Comparison of ENCODE assay signal across 1 fruit fly cellular context in genomic region chr3L:16930522-16930921, dm6.
TF ChIP-seq lines count a peak whose summit lies in the region.

No protein-coding gene starts in this region.

TF ChIP-seq in whole organism, embryonic, 481 proteins besides CTCF, POLR2A, EP300 and RAD21 (continued from another document):
- TF ChIP-seq fu2 (GFP tag; optimal IDR thresholded peaks at IDR 0.05; lab: Kevin White, UChicago) (no peak), CG31365 (tag; optimal IDR thresholded peaks at IDR 0.05; lab: Kevin White, UChicago) (no peak), cwo (GFP tag; optimal IDR thresholded peaks at IDR 0.05; lab: Kevin White, UChicago) (no peak), CG42726 (GFP tag; IDR thresholded peaks at IDR 0.05; lab: Robert Waterston, UW; ENCODE audit: partially characterized antibody) (0 out of 2 replicates have a peak, but pooled peaks have one; percentile 20), NFAT (GFP tag; IDR thresholded peaks at IDR 0.05; lab: Robert Waterston, UW) (peak; percentile 35; the same call in 1 of the 2 replicates), Rx (GFP tag; IDR thresholded peaks at IDR 0.05; lab: Robert Waterston, UW) (no peak), HmgD (GFP tag; optimal IDR thresholded peaks at IDR 0.05; lab: Kevin White, UChicago) (peak; percentile 22), CG4617 (GFP tag; optimal IDR thresholded peaks at IDR 0.05; lab: Kevin White, UChicago; ENCODE audit: borderline replicate concordance) (no peak), Hmr (GFP tag; optimal IDR thresholded peaks at IDR 0.05; lab: Kevin White, UChicago) (peak; percentile 26), CG6854 (GFP tag; optimal IDR thresholded peaks at IDR 0.05; lab: Kevin White, UChicago) (no peak), Opbp (GFP tag; IDR thresholded peaks at IDR 0.05; lab: Robert Waterston, UW; ENCODE audit: partially characterized antibody) (peak; percentile 50; the same call in 1 of the 3 replicates), Nf-YB (GFP tag; optimal IDR thresholded peaks at IDR 0.05; lab: Kevin White, UChicago) (no peak), CG13287 (GFP tag; IDR thresholded peaks at IDR 0.05; lab: Robert Waterston, UW; ENCODE audit: partially characterized antibody) (peak; percentile 62; the same call in 1 of the 2 replicates), CG6175 (GFP tag; IDR thresholded peaks at IDR 0.05; lab: Robert Waterston, UW) (peak; percentile 47; the same call in 1 of the 3 replicates), knrl (GFP tag; IDR thresholded peaks at IDR 0.05; lab: Robert Waterston, UW; ENCODE audit: partially characterized antibody) (0 out of 3 replicates have a peak, but pooled peaks have one; percentile 43), hbn (GFP tag; IDR thresholded peaks at IDR 0.05; lab: Robert Waterston, UW; ENCODE audit: partially characterized antibody) (no peak), B-H2 (GFP tag; optimal IDR thresholded peaks at IDR 0.05; lab: Kevin White, UChicago) (no peak), D19B (GFP tag; optimal IDR thresholded peaks at IDR 0.05; lab: Kevin White, UChicago) (no peak), Bteb2 (GFP tag; optimal IDR thresholded peaks at IDR 0.05; lab: Kevin White, UChicago) (no peak), stwl (tag; optimal IDR thresholded peaks at IDR 0.05; lab: Kevin White, UChicago) (peak; percentile 6), Ets97D (GFP tag; optimal IDR thresholded peaks at IDR 0.05; lab: Kevin White, UChicago) (no peak), CG2199 (GFP tag; IDR thresholded peaks at IDR 0.05; lab: Robert Waterston, UW) (0 out of 3 replicates have a peak, but pooled peaks have one; percentile 13), crol (GFP tag; IDR thresholded peaks at IDR 0.05; lab: Robert Waterston, UW) (peak; percentile 45), gsb-n (tag; optimal IDR thresholded peaks at IDR 0.05; lab: Kevin White, UChicago) (no peak), sc (optimal IDR thresholded peaks at IDR 0.05; lab: Kevin White, UChicago) (no peak), sc (GFP tag; optimal IDR thresholded peaks at IDR 0.05; lab: Kevin White, UChicago) (no peak), Ets65A (GFP tag; lab: Kevin White, UChicago) (peak; percentile 93), CG13624 (GFP tag; optimal IDR thresholded peaks at IDR 0.05; lab: Kevin White, UChicago) (no peak), CG2129 (GFP tag; IDR thresholded peaks at IDR 0.05; lab: Robert Waterston, UW; ENCODE audit: partially characterized antibody) (no peak), CG9932 (GFP tag; IDR thresholded peaks at IDR 0.05; lab: Robert Waterston, UW) (peak; percentile 28; the same call in 1 of the 2 replicates), ttk (GFP tag; IDR thresholded peaks at IDR 0.05; lab: Robert Waterston, UW) (no peak), HHEX (GFP tag; optimal IDR thresholded peaks at IDR 0.05; lab: Kevin White, UChicago) (no peak), ash1 (GFP tag; optimal IDR thresholded peaks at IDR 0.05; lab: Kevin White, UChicago) (no peak), CG31224 (GFP tag; IDR thresholded peaks at IDR 0.05; lab: Robert Waterston, UW) (no peak), pita (GFP tag; optimal IDR thresholded peaks at IDR 0.05; lab: Kevin White, UChicago) (peak; percentile 73), cg (GFP tag; optimal IDR thresholded peaks at IDR 0.05; lab: Kevin White, UChicago) (peak; percentile 8), ci (GFP tag; IDR thresholded peaks at IDR 0.05; lab: Robert Waterston, UW) (0 out of 3 replicates have a peak, but pooled peaks have one; percentile 21), gfzf (GFP tag; optimal IDR thresholded peaks at IDR 0.05; lab: Kevin White, UChicago) (peak; percentile 32)
